Worm (Caenorhabditis elegans) whole organism, L4 larva: ENCODE measurements around the gene sra-29.

Experiments
- Y75B8A.6 ChIP-seq: fragments of 200-800 bp; sonication (Bioruptor generic); IDR thresholded peaks from 2 replicates; pipeline ENCODE4 v1.3.6; 2022; ENCODE audit warnings: missing genetic modification reagents, missing genetic modification characterization, missing compliant biosample characterization
- ZK546.5 ChIP-seq, 2 experiments: sonication (generic microtip); optimal IDR thresholded peaks; 2 replicates each; lab custom pipeline; 2017; ENCODE audit warnings: missing biosample characterization in 2 of 2, missing genetic modification characterization in 2 of 2
- aha-1 ChIP-seq: fragments of 150-350 bp; peaks from one replicate; lab custom pipeline; 2014; ENCODE audit warnings: missing biosample characterization, missing genetic modification characterization
- aly-2 ChIP-seq: sonication (generic microtip); optimal IDR thresholded peaks from 2 replicates; lab custom pipeline; 2018; ENCODE audit warnings: missing biosample characterization, missing genetic modification characterization
- daf-8 ChIP-seq: fragments of 200-800 bp; sonication (Bioruptor generic); IDR thresholded peaks from 2 replicates; pipeline ENCODE4 v1.3.6; 2022; ENCODE audit warnings: missing genetic modification characterization, missing compliant biosample characterization
- fos-1 ChIP-seq: fragments of 150-350 bp; optimal IDR thresholded peaks from 2 replicates; lab custom pipeline; 2014; ENCODE audit warnings: missing biosample characterization, missing genetic modification characterization
- jun-1 ChIP-seq: fragments of 150-350 bp; optimal IDR thresholded peaks from 2 replicates; lab custom pipeline; 2014; ENCODE audit warnings: missing biosample characterization, missing genetic modification reagents, missing genetic modification characterization
- lin-29 ChIP-seq: fragments of 200-800 bp; sonication (Bioruptor generic); IDR thresholded peaks from 2 replicates; pipeline ENCODE4 v1.3.6; 2022; ENCODE audit warnings: missing genetic modification reagents, missing genetic modification characterization, missing compliant biosample characterization
- mdl-1 ChIP-seq, 2 experiments: fragments of 150-350 bp in 1 of 2; sonication (generic microtip) in 1 of 2; optimal IDR thresholded peaks; 2 replicates each; lab custom pipeline; 2014 to 2017; ENCODE audit warnings: missing biosample characterization in 2 of 2, missing genetic modification characterization in 2 of 2
- nhr-42 ChIP-seq: fragments of 200-800 bp; sonication (Bioruptor generic); IDR thresholded peaks from 2 replicates; pipeline ENCODE4 v1.3.6; 2022; ENCODE audit warnings: missing genetic modification characterization, missing compliant biosample characterization
- nhr-48 ChIP-seq: sonication (generic microtip); optimal IDR thresholded peaks from 2 replicates; lab custom pipeline; 2016; ENCODE audit warnings: mild to moderate bottlenecking, missing genetic modification characterization, missing compliant biosample characterization
- nhr-77 ChIP-seq: fragments of 150-350 bp; optimal IDR thresholded peaks from 2 replicates; lab custom pipeline; 2014; ENCODE audit warnings: missing biosample characterization, missing genetic modification characterization
- pha-4 ChIP-seq, 2 experiments: fragments of 150-350 bp in 1 of 2; fragments of 200-800 bp in 1 of 2; sonication (Bioruptor generic) in 1 of 2; IDR thresholded peaks in 1 of 2; optimal IDR thresholded peaks in 1 of 2; 2 replicates each; pipeline versions ENCODE4 v1.3.6 to Lab custom; 2014 to 2022; ENCODE audit warnings: missing genetic modification characterization in 2 of 2, missing genetic modification reagents in 2 of 2, missing biosample characterization in 1 of 2, missing compliant biosample characterization in 1 of 2

ce11 chrII:6616770-6617169 lies 41.2 kb upstream of the sra-29 start, which contains the start of gene klf-3:
- TF ChIP-seq jun-1 (tag; lab: Kevin White, UChicago) = no peak
- no peak for TF ChIP-seq daf-8 (GFP tag; lab: Robert Waterston, UW)
- no peak for TF ChIP-seq mdl-1 (tag; optimal IDR thresholded peaks at IDR 0.05; lab: Kevin White, UChicago)
- TF ChIP-seq nhr-42 (GFP tag; lab: Robert Waterston, UW) = no peak
- TF ChIP-seq aly-2 (tag; lab: Kevin White, UChicago) = no peak
- no peak for TF ChIP-seq Y75B8A.6 (GFP tag; lab: Robert Waterston, UW)
- no peak for TF ChIP-seq lin-29 (GFP tag; lab: Robert Waterston, UW)
- TF ChIP-seq nhr-77 (tag; lab: Kevin White, UChicago) = no peak
- TF ChIP-seq fos-1 (tag; lab: Kevin White, UChicago) = no peak
- no peak for TF ChIP-seq ZK546.5 (tag; optimal IDR thresholded peaks at IDR 0.05; lab: Kevin White, UChicago)
- TF ChIP-seq aha-1 (tag; lab: Kevin White, UChicago) = no peak
- no peak for TF ChIP-seq nhr-48
- TF ChIP-seq pha-4 (GFP tag; IDR thresholded peaks at IDR 0.05; lab: Robert Waterston, UW) = no peak
- TF ChIP-seq pha-4 (tag; optimal IDR thresholded peaks at IDR 0.05; lab: Kevin White, UChicago) = no peak
